Worm (Caenorhabditis elegans) whole organism, L1 larva: Measurements from ENCODE around the gene mrps-21.

Experiments used
- dpl-1 ChIP-seq, 3 experiments: fragments of 150-350 bp in 2 of 3; sonication (generic microtip) in 1 of 3; optimal IDR thresholded peaks; 2 replicates each; lab custom pipeline; 2014 to 2017; ENCODE audit warnings: missing biosample characterization in 3 of 3, missing genetic modification characterization in 3 of 3, missing genetic modification reagents in 3 of 3
- egl-27 ChIP-seq, 2 experiments: fragments of 150-350 bp in 1 of 2; sonication (generic microtip); optimal IDR thresholded peaks; 3 replicates each; lab custom pipeline; 2017 to 2018; ENCODE audit warnings: missing biosample characterization in 2 of 2, missing genetic modification characterization in 2 of 2, missing genetic modification reagents in 2 of 2
- fkh-10 ChIP-seq: sonication (generic microtip); optimal IDR thresholded peaks from 2 replicates; lab custom pipeline; 2017; ENCODE audit warnings: missing biosample characterization, missing genetic modification reagents, missing genetic modification characterization
- lir-3 ChIP-seq: sonication (generic microtip); optimal IDR thresholded peaks from 2 replicates; lab custom pipeline; 2016; ENCODE audit warnings: mild to moderate bottlenecking, missing genetic modification characterization, moderate library complexity, missing compliant biosample characterization; ENCODE audit not compliant: poor library complexity
- mab-9 ChIP-seq: fragments of 200-800 bp; sonication (Bioruptor generic); IDR thresholded peaks from 2 replicates; pipeline ENCODE4 v1.3.6; 2022; ENCODE audit warnings: missing genetic modification reagents, missing genetic modification characterization, missing compliant biosample characterization
- nhr-11 ChIP-seq: fragments of 150-350 bp; optimal IDR thresholded peaks from 2 replicates; lab custom pipeline; 2014; ENCODE audit warnings: missing biosample characterization, missing genetic modification characterization
- nhr-237 ChIP-seq: fragments of 150-350 bp; optimal IDR thresholded peaks from 2 replicates; lab custom pipeline; 2014; ENCODE audit warnings: missing biosample characterization, missing genetic modification characterization

ce11 chrIV:4640941-4641340 lies 18.4 kb downstream of the mrps-21 start:
- TF ChIP-seq lir-3 (tag; lab: Kevin White, UChicago) = no peak
- no peak for TF ChIP-seq egl-27 (tag; optimal IDR thresholded peaks at IDR 0.05; lab: Kevin White, UChicago)
- no peak for TF ChIP-seq nhr-237
- no peak for TF ChIP-seq nhr-11 (tag; lab: Kevin White, UChicago)
- TF ChIP-seq dpl-1 (GFP tag; optimal IDR thresholded peaks at IDR 0.05; lab: Kevin White, UChicago) = no peak
- no peak for TF ChIP-seq fkh-10 (GFP tag; lab: Kevin White, UChicago)
- TF ChIP-seq mab-9 = no peak
